Worm (Caenorhabditis elegans): Measurements from ENCODE around the gene drp-1.

ce11 chrIV:5514789-5515188 lies 23.5 kb upstream of the drp-1 start:
- TF ChIP-seq pha-2 (tag; optimal IDR thresholded peaks at IDR 0.05): no peak
- no peak for TF ChIP-seq pha-4 (tag; optimal IDR thresholded peaks at IDR 0.05)
- no peak for TF ChIP-seq nhr-11 (tag; optimal IDR thresholded peaks at IDR 0.05)
- TF ChIP-seq nhr-232 (tag; optimal IDR thresholded peaks at IDR 0.05): no peak
- no peak for TF ChIP-seq ama-1 (optimal IDR thresholded peaks at IDR 0.05)
- TF ChIP-seq T23F11.4 (GFP tag; optimal IDR thresholded peaks at IDR 0.05): no peak
- TF ChIP-seq ceh-19 (GFP tag; optimal IDR thresholded peaks at IDR 0.05): no peak
- TF ChIP-seq madf-2 (tag; optimal IDR thresholded peaks at IDR 0.05): no peak
- TF ChIP-seq ceh-14 (tag; optimal IDR thresholded peaks at IDR 0.05): no peak
- no peak for TF ChIP-seq che-1 (tag; optimal IDR thresholded peaks at IDR 0.05)
- TF ChIP-seq fkh-6 (tag; optimal IDR thresholded peaks at IDR 0.05): no peak
- TF ChIP-seq hlh-30 (tag; optimal IDR thresholded peaks at IDR 0.05; ENCODE audit: insufficient read depth): no peak
- TF ChIP-seq tbx-2 (tag; optimal IDR thresholded peaks at IDR 0.05): no peak

Data from whole organism, late embryonic.